Worm (Caenorhabditis elegans): Measurements from ENCODE around the gene flp-23.

The flp-23 gene

DNA sequence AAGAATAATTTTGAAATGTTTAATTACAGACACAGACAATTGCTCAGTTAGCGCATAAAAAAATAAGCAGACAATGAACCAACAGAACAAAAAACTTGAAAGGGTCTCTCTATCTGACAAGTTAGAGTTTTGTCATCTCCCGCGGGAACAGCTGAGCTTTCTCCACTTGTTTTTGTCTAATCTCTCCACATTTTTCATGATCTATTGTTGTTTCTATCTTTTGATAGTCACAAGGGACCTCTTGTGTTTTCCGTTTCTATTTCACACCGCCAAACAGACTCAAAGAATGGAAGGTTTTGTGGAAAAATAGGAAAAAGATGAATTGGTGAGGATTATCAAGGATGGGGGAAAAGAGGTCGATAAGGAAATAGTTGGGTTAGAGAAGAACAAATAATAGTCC lies 13.8 kb upstream of the flp-23 start:
- TF ChIP-seq mml-1 (tag; optimal IDR thresholded peaks at IDR 0.05) (no peak), unc-62 (GFP tag; optimal IDR thresholded peaks at IDR 0.05) (peak; percentile 28), nfya-1 (tag; optimal IDR thresholded peaks at IDR 0.05; ENCODE audit: insufficient read depth) (peak; percentile 45), ceh-9 (tag; optimal IDR thresholded peaks at IDR 0.05) (no peak), lin-39 (tag; optimal IDR thresholded peaks at IDR 0.05) (peak; percentile 47), egl-5 (tag; optimal IDR thresholded peaks at IDR 0.05) (no peak)

DNA sequence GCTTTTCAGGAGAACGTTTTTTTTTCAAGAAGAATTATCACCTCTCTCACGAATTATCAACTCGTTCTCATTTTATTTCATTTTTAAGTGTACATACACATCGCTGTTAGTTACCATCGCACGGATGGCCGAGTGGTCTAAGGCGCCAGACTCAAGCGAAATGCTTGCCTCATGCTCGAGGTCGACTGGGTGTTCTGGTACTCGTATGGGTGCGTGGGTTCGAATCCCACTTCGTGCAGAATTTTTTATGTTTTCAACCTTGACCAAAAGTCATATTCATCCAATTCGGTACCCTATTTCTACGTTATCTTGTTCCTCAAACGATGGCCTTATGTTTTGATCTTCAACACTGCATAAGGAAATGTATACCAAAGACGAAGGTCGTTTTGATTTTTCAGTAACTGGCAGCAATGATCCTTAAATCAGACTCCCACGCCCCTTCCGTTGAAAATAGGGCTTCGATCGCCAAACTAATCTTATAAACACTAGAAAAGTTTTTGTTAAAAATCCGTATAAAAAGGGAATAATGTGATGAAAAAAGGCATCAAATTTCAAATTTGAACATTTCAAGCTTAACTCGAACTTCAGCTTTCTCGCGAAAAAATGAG lies 11.3 kb upstream of the flp-23 start, which contains the start of gene fip-1:
fip-1 (plus strand) TSS at position 558 of the 608 bp plus-strand sequence.
- TF ChIP-seq jun-1 (tag; optimal IDR thresholded peaks at IDR 0.05) (no peak), pqm-1 (tag; optimal IDR thresholded peaks at IDR 0.05) (peak; percentile 9), nhr-43 (tag; optimal IDR thresholded peaks at IDR 0.05; ENCODE audit: poor library complexity, severe bottlenecking) (peak; percentile 9), elt-2 (tag; optimal IDR thresholded peaks at IDR 0.05) (peak; percentile 20)

DNA sequence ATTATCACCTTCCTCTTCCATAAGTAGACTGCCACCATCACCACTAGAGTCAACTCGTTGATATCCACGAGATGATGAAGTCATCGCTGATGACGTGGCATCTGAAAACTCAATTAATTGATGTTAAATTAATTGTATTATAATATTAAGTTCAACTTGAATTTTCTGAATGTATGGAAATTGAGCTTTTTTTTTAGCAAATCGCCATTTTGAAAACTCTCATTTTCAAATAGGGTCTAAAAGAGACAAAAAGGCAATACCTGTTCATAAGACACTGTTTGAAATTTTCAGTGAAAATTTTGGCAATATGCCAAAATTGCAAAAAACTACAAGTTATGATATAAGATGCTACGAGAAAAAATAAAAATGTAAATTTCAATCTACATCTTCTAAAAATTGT lies 6.9 kb upstream of the flp-23 start, which contains the start of gene twk-7:
twk-7 (minus strand) TSS at position 101 of the 400 bp plus-strand sequence.
- TF ChIP-seq nhr-237 (tag; optimal IDR thresholded peaks at IDR 0.05) (no peak), ztf-11 (tag; optimal IDR thresholded peaks at IDR 0.05) (no peak), nhr-11 (tag; optimal IDR thresholded peaks at IDR 0.05) (no peak), aly-2 (tag; optimal IDR thresholded peaks at IDR 0.05) (no peak), lin-15B (tag; optimal IDR thresholded peaks at IDR 0.05) (no peak), unc-39 (tag; optimal IDR thresholded peaks at IDR 0.05) (no peak), mml-1 (tag; optimal IDR thresholded peaks at IDR 0.05) (no peak), hmg-11 (tag; optimal IDR thresholded peaks at IDR 0.05) (no peak), skn-1 (tag; optimal IDR thresholded peaks at IDR 0.05) (no peak), nhr-23 (tag; optimal IDR thresholded peaks at IDR 0.05) (no peak), ztf-4 (tag; optimal IDR thresholded peaks at IDR 0.05) (no peak), nhr-28 (tag; optimal IDR thresholded peaks at IDR 0.05) (no peak), fkh-2 (tag; optimal IDR thresholded peaks at IDR 0.05) (no peak), nhr-43 (tag; optimal IDR thresholded peaks at IDR 0.05; ENCODE audit: poor library complexity, severe bottlenecking) (no peak), nhr-25 (tag; optimal IDR thresholded peaks at IDR 0.05) (no peak), nhr-67 (tag; optimal IDR thresholded peaks at IDR 0.05) (no peak), ceh-82 (tag; optimal IDR thresholded peaks at IDR 0.05) (no peak), elt-2 (tag; optimal IDR thresholded peaks at IDR 0.05) (no peak), elt-1 (tag; optimal IDR thresholded peaks at IDR 0.05) (no peak)

DNA sequence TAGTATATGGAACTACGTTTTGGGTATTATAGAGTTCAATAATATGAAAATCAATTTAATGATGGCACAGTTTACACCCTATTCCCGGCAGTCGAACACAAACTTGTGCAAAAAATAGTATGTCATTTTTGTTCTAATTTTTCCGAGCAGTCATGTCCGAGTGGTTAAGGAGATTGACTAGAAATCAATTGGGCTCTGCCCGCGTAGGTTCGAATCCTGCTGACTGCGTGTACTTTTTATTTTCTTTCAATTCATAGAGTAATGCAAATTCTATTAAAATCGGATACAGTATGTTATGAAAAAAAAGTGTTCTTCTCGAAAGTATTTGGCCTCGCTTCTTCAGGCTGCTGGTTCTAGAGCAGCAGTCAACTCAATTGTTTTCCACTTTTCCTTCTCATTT lies 4.5 kb upstream of the flp-23 start:
- TF ChIP-seq elt-2 (tag; optimal IDR thresholded peaks at IDR 0.05) (peak; percentile 12), sea-2 (GFP tag; optimal IDR thresholded peaks at IDR 0.05) (no peak), nhr-25 (tag; optimal IDR thresholded peaks at IDR 0.05) (no peak), nfya-1 (tag; optimal IDR thresholded peaks at IDR 0.05; ENCODE audit: insufficient read depth) (no peak), pqm-1 (tag; optimal IDR thresholded peaks at IDR 0.05) (no peak), unc-39 (tag; optimal IDR thresholded peaks at IDR 0.05) (no peak), nhr-12 (tag; optimal IDR thresholded peaks at IDR 0.05) (no peak), nhr-43 (tag; optimal IDR thresholded peaks at IDR 0.05; ENCODE audit: poor library complexity, severe bottlenecking) (peak; percentile 40), nhr-67 (tag; optimal IDR thresholded peaks at IDR 0.05) (no peak), fkh-10 (GFP tag; optimal IDR thresholded peaks at IDR 0.05) (no peak), elt-3 (tag; optimal IDR thresholded peaks at IDR 0.05) (no peak), hmg-11 (tag; optimal IDR thresholded peaks at IDR 0.05) (no peak), fos-1 (tag; optimal IDR thresholded peaks at IDR 0.05) (no peak)

DNA sequence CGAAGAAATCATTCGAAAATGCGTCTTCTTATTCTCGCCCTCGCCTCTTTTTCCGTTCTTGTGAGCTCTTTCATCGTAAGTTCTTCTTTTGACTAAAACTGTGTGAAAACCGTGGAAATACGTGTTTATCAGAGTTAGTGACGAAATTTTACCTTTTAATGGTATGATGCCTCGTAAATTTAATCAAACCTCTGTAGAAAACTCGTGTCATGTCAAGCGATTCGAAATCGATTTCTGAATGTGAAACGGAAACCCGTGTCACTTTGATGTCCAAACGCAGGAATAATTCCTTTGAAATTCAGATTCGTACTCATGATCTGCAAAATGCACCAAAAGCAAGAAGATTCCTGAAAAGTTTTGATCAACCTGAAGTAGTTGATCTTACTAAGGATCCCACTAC lies 2.0 kb upstream of the flp-23 start, which contains the start of gene F22B7.3:
F22B7.3 (plus strand) TSS at position 301 of the 400 bp plus-strand sequence.
- TF ChIP-seq nhr-28 (tag; optimal IDR thresholded peaks at IDR 0.05) (no peak), hmg-11 (tag; optimal IDR thresholded peaks at IDR 0.05) (no peak), nhr-23 (tag; optimal IDR thresholded peaks at IDR 0.05) (no peak), fkh-10 (GFP tag; optimal IDR thresholded peaks at IDR 0.05) (no peak), skn-1 (tag; optimal IDR thresholded peaks at IDR 0.05) (no peak), sea-2 (GFP tag; optimal IDR thresholded peaks at IDR 0.05) (no peak), jun-1 (tag; optimal IDR thresholded peaks at IDR 0.05) (no peak), ceh-16 (tag; optimal IDR thresholded peaks at IDR 0.05) (no peak), unc-39 (tag; optimal IDR thresholded peaks at IDR 0.05) (no peak), tbx-2 (tag; optimal IDR thresholded peaks at IDR 0.05) (no peak), nhr-76 (tag; optimal IDR thresholded peaks at IDR 0.05) (no peak), ztf-11 (tag; optimal IDR thresholded peaks at IDR 0.05) (no peak), ceh-82 (tag; optimal IDR thresholded peaks at IDR 0.05) (no peak)
